Worm (Caenorhabditis elegans): Measurements from ENCODE around the gene F52E4.5.

Gene F52E4.5

ce11 chrX:3080825-3081224, 6.3 kb downstream of the F52E4.5 start, which contains the start of gene twk-16:
Gene twk-16, plus strand, starts transcription at chrX:3081125.
- TF ChIP-seq him-1 (tag; optimal IDR thresholded peaks at IDR 0.05) (no peak), dao-5 (tag; optimal IDR thresholded peaks at IDR 0.05) (no peak), W03F9.2 (tag; optimal IDR thresholded peaks at IDR 0.05) (no peak)

- TF ChIP-seq W03F9.2 (tag; optimal IDR thresholded peaks at IDR 0.05) (no peak), dao-5 (tag; optimal IDR thresholded peaks at IDR 0.05) (no peak), him-1 (tag; optimal IDR thresholded peaks at IDR 0.05) (no peak)
Measured at ce11 chrX:3070322-3070721, 16.8 kb downstream of the F52E4.5 start, which contains the start of gene ceh-31. Gene ceh-31, minus strand, starts transcription at chrX:3070422.

ce11 chrX:3067052-3067451, 20.1 kb downstream of the F52E4.5 start:
- no peak for TF ChIP-seq dao-5 (tag; optimal IDR thresholded peaks at IDR 0.05)
- TF ChIP-seq him-1 (tag; optimal IDR thresholded peaks at IDR 0.05), result no peak
- no peak for TF ChIP-seq W03F9.2 (tag; optimal IDR thresholded peaks at IDR 0.05)

- TF ChIP-seq dao-5 (tag; optimal IDR thresholded peaks at IDR 0.05) (no peak), W03F9.2 (tag; optimal IDR thresholded peaks at IDR 0.05) (no peak), him-1 (tag; optimal IDR thresholded peaks at IDR 0.05) (no peak)
Measured at ce11 chrX:3063274-3063673, 23.9 kb downstream of the F52E4.5 start, which contains the start of gene ceh-30. Gene ceh-30, plus strand, starts transcription at chrX:3063574.

ce11 chrX:3061698-3062097, 25.4 kb downstream of the F52E4.5 start:
- no peak for TF ChIP-seq him-1 (tag; optimal IDR thresholded peaks at IDR 0.05)
- no peak for TF ChIP-seq W03F9.2 (tag; optimal IDR thresholded peaks at IDR 0.05)

- TF ChIP-seq W03F9.2 (tag; optimal IDR thresholded peaks at IDR 0.05) (no peak), dao-5 (tag; optimal IDR thresholded peaks at IDR 0.05) (no peak), him-1 (tag; optimal IDR thresholded peaks at IDR 0.05) (no peak)
Measured at ce11 chrX:3059299-3059698, 27.8 kb downstream of the F52E4.5 start, which contains the start of gene rsef-1. Gene rsef-1, minus strand, starts transcription at chrX:3059399.

- TF ChIP-seq him-1 (tag; optimal IDR thresholded peaks at IDR 0.05) (no peak), W03F9.2 (tag; optimal IDR thresholded peaks at IDR 0.05) (no peak), dao-5 (tag; optimal IDR thresholded peaks at IDR 0.05) (no peak)
Measured at ce11 chrX:3057656-3058055, 29.5 kb downstream of the F52E4.5 start.

ce11 chrX:3056098-3056497, 31.0 kb downstream of the F52E4.5 start:
- no peak for TF ChIP-seq W03F9.2 (tag; optimal IDR thresholded peaks at IDR 0.05)
- no peak for TF ChIP-seq him-1 (tag; optimal IDR thresholded peaks at IDR 0.05)
- no peak for TF ChIP-seq dao-5 (tag; optimal IDR thresholded peaks at IDR 0.05)

ce11 chrX:3054802-3055201, 32.3 kb downstream of the F52E4.5 start, which contains the start of gene twk-26:
Gene twk-26, minus strand, starts transcription at chrX:3054824.
- TF ChIP-seq dao-5 (tag; optimal IDR thresholded peaks at IDR 0.05), result no peak
- TF ChIP-seq W03F9.2 (tag; optimal IDR thresholded peaks at IDR 0.05), result no peak
- no peak for TF ChIP-seq him-1 (tag; optimal IDR thresholded peaks at IDR 0.05)

- TF ChIP-seq W03F9.2 (tag; optimal IDR thresholded peaks at IDR 0.05), result no peak
- TF ChIP-seq dao-5 (tag; optimal IDR thresholded peaks at IDR 0.05), result no peak
- no peak for TF ChIP-seq him-1 (tag; optimal IDR thresholded peaks at IDR 0.05)
Measured at ce11 chrX:3054394-3054793, 32.8 kb downstream of the F52E4.5 start.

ce11 chrX:3051315-3051993, 35.7 kb downstream of the F52E4.5 start:
- no peak for TF ChIP-seq dao-5 (tag; optimal IDR thresholded peaks at IDR 0.05)
- no peak for TF ChIP-seq W03F9.2 (tag; optimal IDR thresholded peaks at IDR 0.05)
- no peak for TF ChIP-seq him-1 (tag; optimal IDR thresholded peaks at IDR 0.05)

ce11 chrX:3049233-3049632, 37.9 kb downstream of the F52E4.5 start:
- TF ChIP-seq him-1 (tag; optimal IDR thresholded peaks at IDR 0.05) (peak; percentile 75), dao-5 (tag; optimal IDR thresholded peaks at IDR 0.05) (no peak), W03F9.2 (tag; optimal IDR thresholded peaks at IDR 0.05) (no peak)

ce11 chrX:3048696-3049095, 38.4 kb downstream of the F52E4.5 start:
- TF ChIP-seq dao-5 (tag; optimal IDR thresholded peaks at IDR 0.05), result no peak
- no peak for TF ChIP-seq W03F9.2 (tag; optimal IDR thresholded peaks at IDR 0.05)
- no peak for TF ChIP-seq him-1 (tag; optimal IDR thresholded peaks at IDR 0.05)

- TF ChIP-seq W03F9.2 (tag; optimal IDR thresholded peaks at IDR 0.05) (no peak), dao-5 (tag; optimal IDR thresholded peaks at IDR 0.05) (no peak), him-1 (tag; optimal IDR thresholded peaks at IDR 0.05) (no peak)
Measured at ce11 chrX:3047224-3047623, 39.9 kb downstream of the F52E4.5 start.

ce11 chrX:3045466-3045865, 41.7 kb downstream of the F52E4.5 start, which contains the start of gene cnnm-3:
Gene cnnm-3, minus strand, starts transcription at chrX:3045847.
- TF ChIP-seq W03F9.2 (tag; optimal IDR thresholded peaks at IDR 0.05) (no peak), dao-5 (tag; optimal IDR thresholded peaks at IDR 0.05) (no peak), him-1 (tag; optimal IDR thresholded peaks at IDR 0.05) (no peak)
